Worm (Caenorhabditis elegans): ENCODE data around the gene pph-6.
"Not testable (repeated sequence)": the region's sequence is repeated elsewhere in the genome, so short reads cannot be mapped to it uniquely, and the experiment has no call there.

The pph-6 gene

ce11 chrIII:3453486-3453885 is 8.0 kb upstream of the pph-6 start, which contains the start of gene C34C12.2:
Gene C34C12.2 (plus strand): TSS chrIII:3453786.
- not testable (repeated sequence) for TF ChIP-seq Y53F4B.3, F37B4.10, K11D2.4 (GFP tag; IDR thresholded peaks at IDR 0.05)

- not testable (repeated sequence) for TF ChIP-seq snpc-1.3 (tag; optimal IDR thresholded peaks at IDR 0.05; ENCODE audit: insufficient read depth); fkh-3 (tag; optimal IDR thresholded peaks at IDR 0.05); lir-1 (GFP tag; conservative IDR thresholded peaks at IDR 0.05)
Measured at ce11 chrIII:3454045-3454444, 7.5 kb upstream of the pph-6 start, which contains the start of gene C34C12.1. Gene C34C12.1 (plus strand): TSS chrIII:3454345.

ce11 chrIII:3456226-3456625 is 5.3 kb upstream of the pph-6 start:
- TF ChIP-seq pbrm-1 (GFP tag; IDR thresholded peaks at IDR 0.05) = peak; percentile 97
- no peak for TF ChIP-seq attf-6 (GFP tag; IDR thresholded peaks at IDR 0.05)
- TF ChIP-seq lin-40 (tag; optimal IDR thresholded peaks at IDR 0.05) = peak; percentile 99
- peak; percentile 30 for TF ChIP-seq nhr-90 (tag; optimal IDR thresholded peaks at IDR 0.05)
- TF ChIP-seq tbx-9 (tag; optimal IDR thresholded peaks at IDR 0.05; ENCODE audit: borderline replicate concordance) = no peak
- TF ChIP-seq pha-4 (tag; optimal IDR thresholded peaks at IDR 0.05) = peak; percentile 96
- TF ChIP-seq unc-62 (GFP tag; optimal IDR thresholded peaks at IDR 0.05) = peak; percentile 33
- no peak for TF ChIP-seq nhr-179 (tag; optimal IDR thresholded peaks at IDR 0.05)
- TF ChIP-seq F10E7.11 (tag; optimal IDR thresholded peaks at IDR 0.05) = peak; percentile 77
- TF ChIP-seq repo-1 (tag; optimal IDR thresholded peaks at IDR 0.05) = peak; percentile 92
- peak; percentile 63 for TF ChIP-seq nhr-80 (tag; optimal IDR thresholded peaks at IDR 0.05)
- peak; percentile 92 for TF ChIP-seq F22D6.2 (tag; optimal IDR thresholded peaks at IDR 0.05)
- no peak for TF ChIP-seq egl-44 (GFP tag; IDR thresholded peaks at IDR 0.05)
- peak; percentile 89 for TF ChIP-seq madf-10 (tag; optimal IDR thresholded peaks at IDR 0.05)
- TF ChIP-seq chd-7 (tag; optimal IDR thresholded peaks at IDR 0.05) = peak; percentile 88
- no peak for TF ChIP-seq sdz-38 (tag; optimal IDR thresholded peaks at IDR 0.05)
- no peak for TF ChIP-seq aptf-3 (GFP tag; IDR thresholded peaks at IDR 0.05)
- no peak for TF ChIP-seq nhr-27 (tag; optimal IDR thresholded peaks at IDR 0.05)
- peak; percentile 96 for TF ChIP-seq ekl-4 (GFP tag; IDR thresholded peaks at IDR 0.05)
- TF ChIP-seq hmg-1.2 (GFP tag; IDR thresholded peaks at IDR 0.05) = peak; percentile 99
- no peak for TF ChIP-seq F55B11.4 (tag; optimal IDR thresholded peaks at IDR 0.05; ENCODE audit: borderline replicate concordance, insufficient read depth)
- TF ChIP-seq snpc-4 (GFP tag; optimal IDR thresholded peaks at IDR 0.05) = peak; percentile 65
- peak; percentile 76 to 87 (median 85) for TF ChIP-seq snpc-4 (tag; optimal IDR thresholded peaks at IDR 0.05)
- TF ChIP-seq hrde-1 (tag; optimal IDR thresholded peaks at IDR 0.05; ENCODE audit: borderline replicate concordance) = peak; percentile 4
- TF ChIP-seq F49E8.2 (tag; optimal IDR thresholded peaks at IDR 0.05; ENCODE audit: insufficient read depth) = peak; percentile 83
- peak; percentile 80 for TF ChIP-seq hmg-20 (GFP tag; IDR thresholded peaks at IDR 0.05)
- TF ChIP-seq snpc-3.4 (tag; optimal IDR thresholded peaks at IDR 0.05) = peak; percentile 75
- peak; percentile 93 for TF ChIP-seq ceh-91 (GFP tag; IDR thresholded peaks at IDR 0.05)
- no peak for TF ChIP-seq hlh-26 (GFP tag; conservative IDR thresholded peaks at IDR 0.05)
- TF ChIP-seq Y53F4B.3 (GFP tag; IDR thresholded peaks at IDR 0.05) = no peak
- peak; percentile 3 for TF ChIP-seq lsy-27 (tag; optimal IDR thresholded peaks at IDR 0.05; ENCODE audit: borderline replicate concordance, insufficient read depth)
- TF ChIP-seq B0336.3 (GFP tag; IDR thresholded peaks at IDR 0.05) = peak; percentile 96
- TF ChIP-seq ztf-3 (GFP tag; optimal IDR thresholded peaks at IDR 0.05) = peak; percentile 82
- TF ChIP-seq xnd-1 (tag; optimal IDR thresholded peaks at IDR 0.05) = peak; percentile 36
- peak; percentile 98 for TF ChIP-seq ztf-26 (tag; optimal IDR thresholded peaks at IDR 0.05)
- no peak for TF ChIP-seq F39B2.1 (GFP tag; IDR thresholded peaks at IDR 0.05)
- TF ChIP-seq fkh-3 (tag; optimal IDR thresholded peaks at IDR 0.05) = no peak
- TF ChIP-seq aptf-2 (GFP tag; conservative IDR thresholded peaks at IDR 0.05) = 0 out of 2 replicates have a peak, but pooled peaks have one; percentile 42
- TF ChIP-seq lin-54 (GFP tag; optimal IDR thresholded peaks at IDR 0.05) = peak; percentile 97
- peak; percentile 73 for TF ChIP-seq hsf-1 (GFP tag; IDR thresholded peaks at IDR 0.05)

All from whole organism, young adult.